Worm (Caenorhabditis elegans): ENCODE results near the gene btb-17.

Gene btb-17

ce11 chrII:3249406-3249805, 45.8 kb upstream of the btb-17 start, which contains the start of gene clec-124:
TSS of gene clec-124 (plus strand) at chrII:3249706.
- TF ChIP-seq ztf-11 (tag; optimal IDR thresholded peaks at IDR 0.05) (no peak), lsy-2 (tag; optimal IDR thresholded peaks at IDR 0.05) (no peak), R02D3.7 (tag; optimal IDR thresholded peaks at IDR 0.05) (no peak), elt-3 (tag; optimal IDR thresholded peaks at IDR 0.05) (no peak), nhr-11 (tag; optimal IDR thresholded peaks at IDR 0.05) (no peak), snpc-4 (tag; optimal IDR thresholded peaks at IDR 0.05) (no peak), unc-62 (GFP tag; optimal IDR thresholded peaks at IDR 0.05) (no peak), zag-1 (tag; optimal IDR thresholded peaks at IDR 0.05) (no peak), nhr-10 (tag; optimal IDR thresholded peaks at IDR 0.05) (no peak), lin-13 (GFP tag; optimal IDR thresholded peaks at IDR 0.05) (no peak), skn-1 (tag; optimal IDR thresholded peaks at IDR 0.05) (no peak), nhr-6 (tag; optimal IDR thresholded peaks at IDR 0.05) (no peak), ceh-82 (tag; optimal IDR thresholded peaks at IDR 0.05) (no peak), blmp-1 (tag; optimal IDR thresholded peaks at IDR 0.05; ENCODE audit: insufficient read depth) (no peak)

- no peak for TF ChIP-seq ztf-4 (tag; optimal IDR thresholded peaks at IDR 0.05)
- no peak for TF ChIP-seq nhr-10 (tag; optimal IDR thresholded peaks at IDR 0.05)
- TF ChIP-seq lin-13 (GFP tag; optimal IDR thresholded peaks at IDR 0.05), result no peak
- no peak for TF ChIP-seq gmeb-1 (tag; optimal IDR thresholded peaks at IDR 0.05)
- TF ChIP-seq zag-1 (tag; optimal IDR thresholded peaks at IDR 0.05), result no peak
- no peak for TF ChIP-seq ama-1 (optimal IDR thresholded peaks at IDR 0.05)
- no peak for TF ChIP-seq unc-55 (GFP tag; optimal IDR thresholded peaks at IDR 0.05)
- no peak for TF ChIP-seq lsy-2 (tag; optimal IDR thresholded peaks at IDR 0.05)
- TF ChIP-seq nhr-11 (tag; optimal IDR thresholded peaks at IDR 0.05), result no peak
- no peak for TF ChIP-seq F13H6.1 (tag; optimal IDR thresholded peaks at IDR 0.05)
- no peak for TF ChIP-seq mbf-1 (tag; optimal IDR thresholded peaks at IDR 0.05)
- no peak for TF ChIP-seq lin-11 (tag; optimal IDR thresholded peaks at IDR 0.05)
- TF ChIP-seq nhr-77 (tag; optimal IDR thresholded peaks at IDR 0.05), result no peak
- no peak for TF ChIP-seq sma-3 (GFP tag; optimal IDR thresholded peaks at IDR 0.05)
- TF ChIP-seq nhr-6 (tag; optimal IDR thresholded peaks at IDR 0.05), result no peak
Observed at ce11 chrII:3250195-3250594, 45.0 kb upstream of the btb-17 start.

- TF ChIP-seq sem-4 (tag; optimal IDR thresholded peaks at IDR 0.05) (no peak), blmp-1 (tag; optimal IDR thresholded peaks at IDR 0.05; ENCODE audit: insufficient read depth) (no peak), ztf-11 (tag; optimal IDR thresholded peaks at IDR 0.05) (no peak), peb-1 (tag; optimal IDR thresholded peaks at IDR 0.05) (no peak), crh-2 (tag; optimal IDR thresholded peaks at IDR 0.05) (no peak), fos-1 (tag; optimal IDR thresholded peaks at IDR 0.05) (no peak)
Observed at ce11 chrII:3251782-3252181, 43.4 kb upstream of the btb-17 start.

ce11 chrII:3259254-3259653, 36.0 kb upstream of the btb-17 start, which contains the start of gene gcy-19:
TSS of gene gcy-19 (minus strand) at chrII:3259354.
- TF ChIP-seq nhr-25 (tag; optimal IDR thresholded peaks at IDR 0.05), result no peak
- TF ChIP-seq lsy-2 (tag; optimal IDR thresholded peaks at IDR 0.05), result no peak
- TF ChIP-seq blmp-1 (tag; optimal IDR thresholded peaks at IDR 0.05; ENCODE audit: insufficient read depth), result no peak
- TF ChIP-seq zag-1 (tag; optimal IDR thresholded peaks at IDR 0.05), result no peak
- TF ChIP-seq nhr-77 (tag; optimal IDR thresholded peaks at IDR 0.05), result no peak
- TF ChIP-seq elt-1 (tag; optimal IDR thresholded peaks at IDR 0.05), result no peak
- TF ChIP-seq lin-13 (GFP tag; optimal IDR thresholded peaks at IDR 0.05), result no peak
- no peak for TF ChIP-seq nhr-11 (tag; optimal IDR thresholded peaks at IDR 0.05)
- no peak for TF ChIP-seq nhr-237 (tag; optimal IDR thresholded peaks at IDR 0.05)
- TF ChIP-seq nhr-23 (tag; optimal IDR thresholded peaks at IDR 0.05), result no peak
- TF ChIP-seq mbf-1 (tag; optimal IDR thresholded peaks at IDR 0.05), result no peak
- no peak for TF ChIP-seq ama-1 (optimal IDR thresholded peaks at IDR 0.05)

DNA sequence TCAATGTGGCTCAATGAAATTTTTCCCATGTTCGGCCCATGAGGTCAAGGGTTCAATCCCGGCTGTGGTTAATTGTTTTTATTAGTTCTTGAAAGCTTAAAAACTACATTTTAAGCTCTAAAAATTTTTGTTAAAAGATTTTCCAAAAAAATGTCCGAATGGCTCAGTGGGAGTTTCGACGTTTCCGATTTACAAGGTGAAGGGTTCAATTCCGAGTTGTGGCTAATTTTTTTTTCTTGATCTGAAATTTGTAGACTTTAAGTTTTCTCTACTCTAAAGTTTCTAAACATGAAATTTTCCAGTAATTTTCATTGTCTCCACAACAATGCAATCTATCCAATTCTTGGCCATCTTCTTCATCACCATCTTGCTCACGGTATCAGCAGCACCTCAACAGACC, 32.7 kb upstream of the btb-17 start, which contains the start of gene F02E11.2:
Gene F02E11.2, plus strand, starts transcription at position 301 of the 400 bp plus-strand sequence.
- TF ChIP-seq egl-27 (tag; optimal IDR thresholded peaks at IDR 0.05) (no peak), lin-39 (tag; optimal IDR thresholded peaks at IDR 0.05) (no peak), lin-11 (tag; optimal IDR thresholded peaks at IDR 0.05) (no peak), skn-1 (tag; optimal IDR thresholded peaks at IDR 0.05) (no peak), ama-1 (optimal IDR thresholded peaks at IDR 0.05) (no peak)

DNA sequence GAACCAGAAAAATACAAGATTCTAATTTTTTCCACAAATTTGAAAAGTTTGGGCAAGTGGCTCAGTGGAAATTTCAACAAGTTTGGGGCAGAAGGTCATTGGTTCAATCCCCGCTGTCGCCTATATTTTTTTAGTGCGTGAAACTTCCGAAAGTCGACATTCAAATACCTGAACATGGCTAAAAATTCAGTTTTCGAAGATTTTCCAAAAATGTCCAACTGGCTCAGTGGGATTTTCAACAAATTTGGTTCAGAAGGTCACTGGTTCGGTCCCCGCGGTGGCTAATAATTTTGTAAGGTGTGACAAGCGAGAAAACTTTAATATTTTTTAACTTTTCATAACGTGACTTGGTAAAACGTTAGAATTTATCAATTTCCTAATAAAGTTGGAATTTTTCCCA, 30.5 kb upstream of the btb-17 start:
- no peak for TF ChIP-seq lin-13 (GFP tag; optimal IDR thresholded peaks at IDR 0.05)
- no peak for TF ChIP-seq lin-11 (tag; optimal IDR thresholded peaks at IDR 0.05)
- TF ChIP-seq gmeb-1 (tag; optimal IDR thresholded peaks at IDR 0.05), result no peak
- no peak for TF ChIP-seq F13H6.1 (tag; optimal IDR thresholded peaks at IDR 0.05)
- TF ChIP-seq sma-3 (GFP tag; optimal IDR thresholded peaks at IDR 0.05), result no peak
- TF ChIP-seq ceh-82 (tag; optimal IDR thresholded peaks at IDR 0.05), result no peak
- TF ChIP-seq snpc-4 (tag; optimal IDR thresholded peaks at IDR 0.05), result no peak
- TF ChIP-seq ztf-1 (GFP tag; conservative IDR thresholded peaks at IDR 0.05), result no peak
- TF ChIP-seq nhr-77 (tag; optimal IDR thresholded peaks at IDR 0.05), result no peak
- TF ChIP-seq lsy-2 (tag; optimal IDR thresholded peaks at IDR 0.05), result no peak
- no peak for TF ChIP-seq R02D3.7 (tag; optimal IDR thresholded peaks at IDR 0.05)
